Fruit fly (Drosophila melanogaster) whole organism, wandering third instar larva: Measurements from ENCODE around the gene CG12301.

Source experiments
- Hr83 ChIP-seq: fragments of 200-300 bp; sonication (Bioruptor generic); optimal IDR thresholded peaks from 2 replicates; lab custom pipeline; 2016; ENCODE audit warnings: missing biosample characterization, mild to moderate bottlenecking, missing genetic modification characterization, moderate library complexity; ENCODE audit not compliant: poor library complexity, severe bottlenecking
- Myc ChIP-seq: fragments of >200 bp; optimal IDR thresholded peaks from 2 replicates; lab custom pipeline; 2017
- br ChIP-seq: fragments of 200-800 bp; sonication (Bioruptor generic); optimal IDR thresholded peaks from 2 replicates; lab custom pipeline; 2016; ENCODE audit warnings: missing biosample characterization, missing genetic modification characterization
- ey ChIP-seq: fragments of 200-800 bp; sonication (Bioruptor generic); optimal IDR thresholded peaks from 2 replicates; lab custom pipeline; 2016; ENCODE audit warnings: missing biosample characterization, missing genetic modification characterization
- fru ChIP-seq: fragments of 200-800 bp; sonication (Bioruptor generic); optimal IDR thresholded peaks from 3 replicates; lab custom pipeline; 2016; ENCODE audit warnings: missing biosample characterization, mild to moderate bottlenecking, missing genetic modification characterization
- h ChIP-seq: fragments of 200-800 bp; sonication (Bioruptor generic); optimal IDR thresholded peaks from 3 replicates; lab custom pipeline; 2016; ENCODE audit warnings: missing biosample characterization, mild to moderate bottlenecking, missing genetic modification characterization
- lola ChIP-seq: fragments of >200 bp; optimal IDR thresholded peaks from 2 replicates; lab custom pipeline; 2017; ENCODE audit warnings: missing biosample characterization, missing genetic modification characterization
- pan ChIP-seq: fragments of >200 bp; optimal IDR thresholded peaks from 2 replicates; lab custom pipeline; 2017
- psq ChIP-seq: fragments of 200-800 bp; sonication (Bioruptor generic); optimal IDR thresholded peaks from 3 replicates; lab custom pipeline; 2017; ENCODE audit warnings: missing biosample characterization, mild to moderate bottlenecking, missing genetic modification characterization, moderate library complexity
- usp ChIP-seq: fragments of >200 bp; optimal IDR thresholded peaks from 2 replicates; lab custom pipeline; 2017; ENCODE audit warnings: missing biosample characterization, missing genetic modification characterization
- woc ChIP-seq: sonication (Bioruptor generic); optimal IDR thresholded peaks from 2 replicates; lab custom pipeline; 2016; ENCODE audit warnings: missing biosample characterization, mild to moderate bottlenecking, missing genetic modification characterization

DNA sequence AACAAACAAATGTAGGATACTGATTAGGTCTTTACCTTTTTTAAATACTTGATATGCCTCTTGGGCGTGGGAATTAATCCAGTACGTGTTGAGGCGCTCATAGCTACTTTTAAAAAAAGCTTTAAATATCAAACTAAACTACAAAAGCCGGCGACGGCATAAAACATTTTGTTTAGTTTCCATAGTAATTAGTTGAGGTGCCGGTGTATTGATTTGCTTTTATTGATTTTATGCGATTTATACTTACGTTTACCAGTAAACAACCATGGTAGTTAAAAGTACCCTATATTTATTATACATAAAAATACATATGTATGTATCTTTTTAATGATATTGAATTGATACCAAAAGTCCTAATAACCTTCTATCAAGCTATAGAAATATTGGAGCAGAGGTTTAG lies 32.1 kb downstream of the CG12301 start, which contains the start of gene CG13449:
- TF ChIP-seq psq (GFP tag; lab: Kevin White, UChicago) (no peak), fru (no peak), pan (lab: Kevin White, UChicago) (no peak), Hr83 (no peak), woc (GFP tag; lab: Kevin White, UChicago) (no peak), Myc (lab: Kevin White, UChicago) (no peak), br (no peak), usp (GFP tag; lab: Kevin White, UChicago) (no peak), lola (GFP tag; lab: Kevin White, UChicago) (no peak), ey (no peak), h (no peak)
